Fruit fly (Drosophila melanogaster) S2 (cell line): ENCODE results near the gene Alms1a.

ENCODE experiments used
- CG8478 ChIP-seq: fragments of >200 bp; optimal IDR thresholded peaks from 2 replicates; lab custom pipeline; 2018
- CTCF ChIP-seq, 2 experiments: fragments of >200 bp; optimal IDR thresholded peaks; 2 replicates each; lab custom pipeline; 2018

DNA sequence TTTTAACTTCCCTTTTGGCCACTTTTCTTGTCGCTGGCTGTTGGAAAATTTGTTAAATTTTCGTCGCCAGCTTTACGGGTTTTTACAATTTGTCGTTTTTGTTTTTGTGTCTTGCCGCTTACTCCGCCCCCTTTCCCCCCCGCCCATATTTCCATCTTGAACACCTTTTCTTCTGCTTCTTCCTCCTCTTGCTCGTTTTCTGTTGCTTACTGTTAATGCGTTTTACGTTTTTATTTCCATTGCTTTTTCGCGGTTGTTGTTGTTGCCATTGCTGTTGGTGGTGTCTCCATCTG lies 45.1 kb downstream of the Alms1a start:
- TF ChIP-seq CG8478: no peak
- no peak for TF ChIP-seq CTCF (optimal IDR thresholded peaks at IDR 0.05; lab: Kevin White, UChicago)
